Worm (Caenorhabditis elegans) whole organism, young adult: ENCODE data around the gene nep-5.

ENCODE experiments used
- K12H6.12 ChIP-seq: fragments of 200-800 bp; sonication (Bioruptor generic); optimal IDR thresholded peaks from 2 replicates; lab custom pipeline; 2018; ENCODE audit warnings: mild to moderate bottlenecking, missing genetic modification characterization, missing compliant biosample characterization
- Y79H2A.3 ChIP-seq: fragments of 200-800 bp; sonication (Bioruptor generic); conservative IDR thresholded peaks from 2 replicates; pipeline ENCODE4 v1.3.6; 2022; ENCODE audit warnings: missing genetic modification reagents, missing genetic modification characterization, missing compliant biosample characterization
- ccch-3 ChIP-seq: fragments of 200-800 bp; sonication (Bioruptor generic); optimal IDR thresholded peaks from 2 replicates; lab custom pipeline; 2018; ENCODE audit warnings: mild to moderate bottlenecking, missing genetic modification characterization, missing compliant biosample characterization
- ceh-79 ChIP-seq: sonication (generic microtip); optimal IDR thresholded peaks from 2 replicates; lab custom pipeline; 2017; ENCODE audit warnings: mild to moderate bottlenecking, missing genetic modification characterization, missing compliant biosample characterization
- gei-17 ChIP-seq: fragments of 200-800 bp; sonication (Bioruptor generic); optimal IDR thresholded peaks from 2 replicates; lab custom pipeline; 2018; ENCODE audit warnings: mild to moderate bottlenecking, missing genetic modification characterization, missing compliant biosample characterization
- hmg-1.2 ChIP-seq: fragments of 200-800 bp; sonication (Bioruptor generic); IDR thresholded peaks from 2 replicates; pipeline ENCODE4 v1.3.6; 2022; ENCODE audit warnings: missing genetic modification reagents, missing genetic modification characterization, missing compliant biosample characterization
- hrde-1 ChIP-seq: sonication (generic microtip); optimal IDR thresholded peaks from 2 replicates; lab custom pipeline; 2016; ENCODE audit warnings: missing genetic modification characterization, mild to moderate bottlenecking, missing compliant biosample characterization, moderate library complexity, missing genotype, missing genetic modification reagents, borderline replicate concordance
- madf-6 ChIP-seq: fragments of 200-800 bp; sonication (Bioruptor generic); IDR thresholded peaks from 2 replicates; pipeline ENCODE4 v1.3.6; 2022; ENCODE audit warnings: missing genetic modification reagents, missing genetic modification characterization, missing compliant biosample characterization
- mxl-1 ChIP-seq: sonication (generic microtip); optimal IDR thresholded peaks from 2 replicates; lab custom pipeline; 2016; ENCODE audit warnings: missing genetic modification characterization, missing compliant biosample characterization

ce11 chrII:5478318-5478717 is 9.6 kb upstream of the nep-5 start, which contains the start of gene F56D1.1:
- TF ChIP-seq hmg-1.2 (no peak), ccch-3 (GFP tag; lab: Kevin White, UChicago) (no peak), Y79H2A.3 (no peak), hrde-1 (no peak), mxl-1 (tag; lab: Kevin White, UChicago) (no peak), madf-6 (GFP tag; lab: Robert Waterston, UW) (no peak), ceh-79 (tag; lab: Kevin White, UChicago) (no peak), gei-17 (GFP tag; lab: Kevin White, UChicago) (no peak), K12H6.12 (tag; lab: Kevin White, UChicago) (no peak)
